Fruit fly (Drosophila melanogaster) whole organism, adult: Measurements from ENCODE around the gene Apoltp.

ENCODE experiments used
- CG11617 ChIP-seq: fragments of 200-800 bp; sonication (Bioruptor generic); optimal IDR thresholded peaks from 2 replicates; lab custom pipeline; 2017; ENCODE audit warnings: mild to moderate bottlenecking, missing biosample characterization, missing genetic modification reagents, missing genetic modification characterization
- CG12768 ChIP-seq: fragments of 200-800 bp; sonication (Bioruptor generic); optimal IDR thresholded peaks from 2 replicates; lab custom pipeline; 2017; ENCODE audit warnings: missing biosample characterization, missing genetic modification characterization, mild to moderate bottlenecking, moderate library complexity, missing genetic modification reagents
- CG14711 ChIP-seq: fragments of 200-800 bp; sonication (Bioruptor generic); optimal IDR thresholded peaks from 2 replicates; lab custom pipeline; 2018; ENCODE audit warnings: missing biosample characterization, mild to moderate bottlenecking, missing genetic modification characterization, moderate library complexity
- CG1620 ChIP-seq: fragments of 200-800 bp; sonication (Bioruptor generic); optimal IDR thresholded peaks from 2 replicates; lab custom pipeline; 2016; ENCODE audit warnings: missing biosample characterization, missing genetic modification characterization
- CG33017 ChIP-seq: fragments of 200-800 bp; sonication (Bioruptor generic); optimal IDR thresholded peaks from 2 replicates; lab custom pipeline; 2018; ENCODE audit warnings: missing biosample characterization, mild to moderate bottlenecking, missing genetic modification characterization, moderate library complexity
- CG5204 ChIP-seq: fragments of 200-800 bp; sonication (Bioruptor generic); optimal IDR thresholded peaks from 2 replicates; lab custom pipeline; 2016; ENCODE audit warnings: missing biosample characterization, missing genetic modification characterization
- CG7045 ChIP-seq: fragments of 200-800 bp; sonication (Bioruptor generic); optimal IDR thresholded peaks from 2 replicates; lab custom pipeline; 2017; ENCODE audit warnings: missing biosample characterization, mild to moderate bottlenecking, missing genetic modification characterization
- CG7101 ChIP-seq: fragments of 200-800 bp; sonication (Bioruptor generic); optimal IDR thresholded peaks from 2 replicates; lab custom pipeline; 2018; ENCODE audit warnings: missing biosample characterization, mild to moderate bottlenecking, missing genetic modification characterization, moderate library complexity
- Clk ChIP-seq: fragments of 200-800 bp; sonication (Bioruptor generic); optimal IDR thresholded peaks from 2 replicates; lab custom pipeline; 2017; ENCODE audit warnings: missing biosample characterization, missing genetic modification characterization
- Crg-1 ChIP-seq: fragments of 200-800 bp; sonication (Bioruptor generic); optimal IDR thresholded peaks from 2 replicates; lab custom pipeline; 2016; ENCODE audit warnings: missing biosample characterization, missing genetic modification characterization
- Hr96 ChIP-seq: fragments of 200-800 bp; sonication (Bioruptor generic); optimal IDR thresholded peaks from 2 replicates; lab custom pipeline; 2016; ENCODE audit warnings: missing biosample characterization, missing genetic modification characterization
- Mnt ChIP-seq: fragments of 200-800 bp; sonication (Bioruptor generic); optimal IDR thresholded peaks from 2 replicates; lab custom pipeline; 2016; ENCODE audit warnings: missing biosample characterization, mild to moderate bottlenecking, missing genetic modification characterization
- bab1 ChIP-seq: fragments of 200-800 bp; sonication (Bioruptor generic); optimal IDR thresholded peaks from 3 replicates; lab custom pipeline; 2019; ENCODE audit warnings: missing biosample characterization, mild to moderate bottlenecking, missing genetic modification characterization, moderate library complexity
- cic ChIP-seq: fragments of 200-800 bp; sonication (Bioruptor generic); optimal IDR thresholded peaks from 2 replicates; lab custom pipeline; 2017; ENCODE audit warnings: missing biosample characterization, mild to moderate bottlenecking, missing genetic modification characterization, moderate library complexity
- cnc ChIP-seq, 2 experiments: fragments of >200 bp; optimal IDR thresholded peaks; 2 replicates each; lab custom pipeline; 2017
- kay ChIP-seq: fragments of 200-800 bp; sonication (Bioruptor generic); peaks from one replicate; lab custom pipeline; 2016; ENCODE audit warnings: missing biosample characterization, missing genetic modification characterization, borderline replicate concordance
- ovo ChIP-seq: fragments of 200-800 bp; sonication (Bioruptor generic); optimal IDR thresholded peaks from 2 replicates; lab custom pipeline; 2016; ENCODE audit warnings: missing biosample characterization, missing genetic modification characterization
- pad ChIP-seq: fragments of 200-800 bp; sonication (Bioruptor generic); optimal IDR thresholded peaks from 3 replicates; lab custom pipeline; 2017; ENCODE audit warnings: missing biosample characterization, missing genetic modification characterization, mild to moderate bottlenecking, moderate library complexity, missing genetic modification reagents
- tj ChIP-seq: fragments of 200-800 bp; sonication (Bioruptor generic); optimal IDR thresholded peaks from 3 replicates; lab custom pipeline; 2017; ENCODE audit warnings: missing biosample characterization, mild to moderate bottlenecking, missing genetic modification characterization, moderate library complexity
- toe ChIP-seq: fragments of 200-800 bp; sonication (Bioruptor generic); optimal IDR thresholded peaks from 2 replicates; lab custom pipeline; 2016; ENCODE audit warnings: missing biosample characterization, missing genetic modification characterization

Apoltp gene

dm6 chr2L:9662977-9663376 is 29.0 kb downstream of the Apoltp start:
- TF ChIP-seq Hr96 (no peak), Mnt (GFP tag; lab: Kevin White, UChicago) (no peak), CG7101 (no peak), CG1620 (GFP tag; lab: Kevin White, UChicago) (no peak), CG5204 (GFP tag; lab: Kevin White, UChicago) (no peak), bab1 (GFP tag; lab: Kevin White, UChicago) (no peak), CG11617 (GFP tag; lab: Kevin White, UChicago) (no peak), toe (GFP tag; lab: Kevin White, UChicago) (no peak), Clk (GFP tag; lab: Kevin White, UChicago) (no peak), Crg-1 (no peak), cnc (optimal IDR thresholded peaks at IDR 0.05; lab: Kevin White, UChicago) (no peak), tj (GFP tag; lab: Kevin White, UChicago) (no peak), kay (no peak), CG12768 (GFP tag; lab: Kevin White, UChicago) (no peak), pad (GFP tag; lab: Kevin White, UChicago) (no peak), CG7045 (GFP tag; lab: Kevin White, UChicago) (no peak), cic (GFP tag; lab: Kevin White, UChicago) (no peak), ovo (no peak), CG14711 (tag; lab: Kevin White, UChicago) (no peak), CG33017 (tag; lab: Kevin White, UChicago) (no peak)

- TF ChIP-seq CG33017 (tag; lab: Kevin White, UChicago) (peak; percentile 26), CG7045 (GFP tag; lab: Kevin White, UChicago) (peak; percentile 34), Mnt (GFP tag; lab: Kevin White, UChicago) (no peak), cnc (optimal IDR thresholded peaks at IDR 0.05; lab: Kevin White, UChicago) (no peak), toe (GFP tag; lab: Kevin White, UChicago) (peak; percentile 28), CG7101 (peak; percentile 29), CG14711 (tag; lab: Kevin White, UChicago) (peak; percentile 49), CG12768 (GFP tag; lab: Kevin White, UChicago) (peak; percentile 3)
Observed at dm6 chr2L:9669354-9669753, 35.4 kb downstream of the Apoltp start.

- TF ChIP-seq Hr96, result no peak
- no peak for TF ChIP-seq Mnt (GFP tag; lab: Kevin White, UChicago)
- no peak for TF ChIP-seq bab1 (GFP tag; lab: Kevin White, UChicago)
- no peak for TF ChIP-seq CG14711 (tag; lab: Kevin White, UChicago)
- TF ChIP-seq CG33017 (tag; lab: Kevin White, UChicago), result no peak
- no peak for TF ChIP-seq CG1620 (GFP tag; lab: Kevin White, UChicago)
- no peak for TF ChIP-seq cic (GFP tag; lab: Kevin White, UChicago)
- no peak for TF ChIP-seq cnc (optimal IDR thresholded peaks at IDR 0.05; lab: Kevin White, UChicago)
- TF ChIP-seq kay, result no peak
- no peak for TF ChIP-seq toe (GFP tag; lab: Kevin White, UChicago)
- TF ChIP-seq CG5204 (GFP tag; lab: Kevin White, UChicago), result no peak
- no peak for TF ChIP-seq CG7045 (GFP tag; lab: Kevin White, UChicago)
- no peak for TF ChIP-seq pad (GFP tag; lab: Kevin White, UChicago)
- TF ChIP-seq Crg-1, result no peak
- TF ChIP-seq Clk (GFP tag; lab: Kevin White, UChicago), result no peak
- TF ChIP-seq ovo, result no peak
Observed at dm6 chr2L:9670909-9671422, 37.0 kb downstream of the Apoltp start.

dm6 chr2L:9672246-9672645 is 38.3 kb downstream of the Apoltp start:
- TF ChIP-seq CG1620 (GFP tag; lab: Kevin White, UChicago), result no peak
- no peak for TF ChIP-seq CG33017 (tag; lab: Kevin White, UChicago)
- no peak for TF ChIP-seq cic (GFP tag; lab: Kevin White, UChicago)
- no peak for TF ChIP-seq Crg-1
- TF ChIP-seq ovo, result no peak
- no peak for TF ChIP-seq cnc (optimal IDR thresholded peaks at IDR 0.05; lab: Kevin White, UChicago)

dm6 chr2L:9673235-9673634 is 39.3 kb downstream of the Apoltp start:
- no peak for TF ChIP-seq toe (GFP tag; lab: Kevin White, UChicago)
- TF ChIP-seq ovo, result no peak
- TF ChIP-seq Hr96, result no peak
- no peak for TF ChIP-seq bab1 (GFP tag; lab: Kevin White, UChicago)
- no peak for TF ChIP-seq kay
- TF ChIP-seq Mnt (GFP tag; lab: Kevin White, UChicago), result no peak
- TF ChIP-seq cic (GFP tag; lab: Kevin White, UChicago), result no peak
- TF ChIP-seq Crg-1, result no peak
- no peak for TF ChIP-seq Clk (GFP tag; lab: Kevin White, UChicago)
- TF ChIP-seq pad (GFP tag; lab: Kevin White, UChicago), result no peak
- TF ChIP-seq cnc (optimal IDR thresholded peaks at IDR 0.05; lab: Kevin White, UChicago), result no peak
- no peak for TF ChIP-seq tj (GFP tag; lab: Kevin White, UChicago)
- TF ChIP-seq CG14711 (tag; lab: Kevin White, UChicago), result no peak
- TF ChIP-seq CG7045 (GFP tag; lab: Kevin White, UChicago), result no peak
- no peak for TF ChIP-seq CG12768 (GFP tag; lab: Kevin White, UChicago)
- TF ChIP-seq CG33017 (tag; lab: Kevin White, UChicago), result no peak
- no peak for TF ChIP-seq CG5204 (GFP tag; lab: Kevin White, UChicago)
- TF ChIP-seq CG1620 (GFP tag; lab: Kevin White, UChicago), result no peak
- no peak for TF ChIP-seq CG11617 (GFP tag; lab: Kevin White, UChicago)
- no peak for TF ChIP-seq CG7101

dm6 chr2L:9677101-9677500 is 43.1 kb downstream of the Apoltp start:
- no peak for TF ChIP-seq tj (GFP tag; lab: Kevin White, UChicago)
